Fruit fly (Drosophila melanogaster) whole organism, embryonic: ENCODE measurements around the gene CG6000.

ENCODE experiments used
- Ada2b ChIP-seq: fragments of 200-800 bp; sonication (Bioruptor generic); IDR thresholded peaks from 2 replicates; pipeline ENCODE4 v1.3.6; 2022; ENCODE audit warnings: missing biosample characterization, missing genetic modification characterization
- Atf6 ChIP-seq: fragments of 200-800 bp; sonication (Bioruptor generic); IDR thresholded peaks from 2 replicates; pipeline ENCODE4 v1.3.6; 2022; ENCODE audit warnings: missing biosample characterization, missing genetic modification characterization
- CG10274 ChIP-seq: fragments of 200-800 bp; sonication (Bioruptor generic); optimal IDR thresholded peaks from 3 replicates; lab custom pipeline; 2017; ENCODE audit warnings: missing biosample characterization, mild to moderate bottlenecking, missing genetic modification characterization
- CG10543 ChIP-seq: fragments of 200-800 bp; sonication (Bioruptor generic); optimal IDR thresholded peaks from 3 replicates; lab custom pipeline; 2017; ENCODE audit warnings: missing biosample characterization, mild to moderate bottlenecking, missing genetic modification characterization, moderate library complexity
- CG10959 ChIP-seq: fragments of 200-800 bp; sonication (Bioruptor generic); IDR thresholded peaks from 2 replicates; pipeline ENCODE4 v1.3.6; 2022; ENCODE audit warnings: missing biosample characterization, missing genetic modification characterization
- CG11398 ChIP-seq: fragments of 200-800 bp; sonication (Bioruptor generic); optimal IDR thresholded peaks from 2 replicates; lab custom pipeline; 2016; ENCODE audit warnings: missing biosample characterization, missing genetic modification characterization
- CG12769 ChIP-seq: fragments of 200-800 bp; sonication (Bioruptor generic); optimal IDR thresholded peaks from 2 replicates; lab custom pipeline; 2019; ENCODE audit warnings: missing biosample characterization, mild to moderate bottlenecking, missing genetic modification characterization, moderate library complexity
- CG12942 ChIP-seq: fragments of 200-800 bp; sonication (Bioruptor generic); optimal IDR thresholded peaks from 3 replicates; lab custom pipeline; 2016; ENCODE audit warnings: missing biosample characterization, missing genetic modification characterization
- CG14050 ChIP-seq: fragments of 200-800 bp; sonication (Bioruptor generic); IDR thresholded peaks from 3 replicates; pipeline ENCODE4 v1.3.6; 2022; ENCODE audit warnings: missing biosample characterization, missing genetic modification characterization
- CG14860 ChIP-seq: fragments of 200-800 bp; sonication (Bioruptor generic); IDR thresholded peaks from 3 replicates; pipeline ENCODE4 v1.3.6; 2022; ENCODE audit warnings: missing biosample characterization, missing genetic modification characterization; ENCODE audit not compliant: partially characterized antibody
- CG16779 ChIP-seq: fragments of 200-800 bp; sonication (Bioruptor generic); IDR thresholded peaks from 2 replicates; pipeline ENCODE4 v1.3.6; 2022; ENCODE audit warnings: missing biosample characterization, missing genetic modification characterization
- CG16863 ChIP-seq: fragments of 200-800 bp; sonication (Bioruptor generic); optimal IDR thresholded peaks from 3 replicates; lab custom pipeline; 2016; ENCODE audit warnings: missing biosample characterization, missing genetic modification characterization
- CG17802 ChIP-seq: fragments of 200-800 bp; sonication (Bioruptor generic); optimal IDR thresholded peaks from 2 replicates; lab custom pipeline; 2018; ENCODE audit warnings: missing biosample characterization, mild to moderate bottlenecking, missing genetic modification characterization, moderate library complexity
- CG2202 ChIP-seq: fragments of 200-800 bp; sonication (Bioruptor generic); optimal IDR thresholded peaks from 2 replicates; lab custom pipeline; 2018; ENCODE audit warnings: missing biosample characterization, mild to moderate bottlenecking, missing genetic modification characterization
- CG30403 ChIP-seq: fragments of 200-800 bp; sonication (Bioruptor generic); optimal IDR thresholded peaks from 3 replicates; lab custom pipeline; 2016; ENCODE audit warnings: missing biosample characterization, missing genetic modification characterization
- CG34224 ChIP-seq: fragments of 200-800 bp; sonication (Bioruptor generic); IDR thresholded peaks from 3 replicates; pipeline ENCODE4 v1.3.6; 2022; ENCODE audit warnings: missing biosample characterization, missing genetic modification characterization; ENCODE audit not compliant: partially characterized antibody
- CG4820 ChIP-seq: fragments of 200-800 bp; sonication (Bioruptor generic); optimal IDR thresholded peaks from 3 replicates; lab custom pipeline; 2016; ENCODE audit warnings: missing biosample characterization, missing genetic modification characterization
- CG6765 ChIP-seq: fragments of 200-800 bp; sonication (Bioruptor generic); optimal IDR thresholded peaks from 3 replicates; lab custom pipeline; 2017; ENCODE audit warnings: missing biosample characterization, mild to moderate bottlenecking, missing genetic modification characterization
- CG8478 ChIP-seq: fragments of >200 bp; optimal IDR thresholded peaks from 2 replicates; lab custom pipeline; 2018
- CTCF ChIP-seq: fragments of 200-800 bp; sonication (Bioruptor generic); optimal IDR thresholded peaks from 2 replicates; lab custom pipeline; 2017; ENCODE audit warnings: missing biosample characterization, mild to moderate bottlenecking, missing genetic modification characterization, moderate library complexity
- Drgx ChIP-seq: fragments of 200-800 bp; sonication (Bioruptor generic); IDR thresholded peaks from 2 replicates; pipeline ENCODE4 v1.3.6; 2022; ENCODE audit warnings: missing biosample characterization, missing genetic modification characterization
- Fer2 ChIP-seq: fragments of 200-800 bp; sonication (Bioruptor generic); optimal IDR thresholded peaks from 2 replicates; lab custom pipeline; 2018; ENCODE audit warnings: missing biosample characterization, mild to moderate bottlenecking, missing genetic modification characterization, moderate library complexity
- Hr78 ChIP-seq, 2 experiments: fragments of 200-800 bp in 1 of 2; fragments of >200 bp in 1 of 2; sonication (Bioruptor generic) in 1 of 2; optimal IDR thresholded peaks; 2 replicates each; lab custom pipeline; 2017 to 2019; ENCODE audit warnings: missing biosample characterization in 2 of 2, missing genetic modification characterization in 2 of 2, mild to moderate bottlenecking in 1 of 2, moderate library complexity in 1 of 2
- Meics ChIP-seq: fragments of 200-800 bp; sonication (Bioruptor generic); optimal IDR thresholded peaks from 2 replicates; lab custom pipeline; 2017; ENCODE audit warnings: missing biosample characterization, mild to moderate bottlenecking, missing genetic modification characterization
- Oli ChIP-seq: fragments of 200-800 bp; sonication (Bioruptor generic); optimal IDR thresholded peaks from 2 replicates; lab custom pipeline; 2018; ENCODE audit warnings: missing biosample characterization, mild to moderate bottlenecking, missing genetic modification characterization, moderate library complexity
- PHDP ChIP-seq: fragments of 200-800 bp; sonication (Bioruptor generic); optimal IDR thresholded peaks from 3 replicates; lab custom pipeline; 2018; ENCODE audit warnings: missing biosample characterization, mild to moderate bottlenecking, missing genetic modification characterization, moderate library complexity
- Pdp1 ChIP-seq, 2 experiments: fragments of 200-800 bp; sonication (Bioruptor generic); optimal IDR thresholded peaks; 3 replicates each; lab custom pipeline; 2016; ENCODE audit warnings: missing biosample characterization in 2 of 2, missing genetic modification characterization in 2 of 2, mild to moderate bottlenecking in 1 of 2, moderate library complexity in 1 of 2
- Rx ChIP-seq: fragments of 200-800 bp; sonication (Bioruptor generic); IDR thresholded peaks from 2 replicates; pipeline ENCODE4 v1.3.6; 2022; ENCODE audit warnings: missing biosample characterization, missing genetic modification characterization
- Scr ChIP-seq: fragments of 200-800 bp; sonication (Bioruptor generic); IDR thresholded peaks from 2 replicates; pipeline ENCODE4 v1.3.6; 2022; ENCODE audit warnings: missing biosample characterization, missing genetic modification characterization; ENCODE audit not compliant: partially characterized antibody
- abd-A ChIP-seq: fragments of 200-800 bp; sonication (Bioruptor generic); optimal IDR thresholded peaks from 3 replicates; lab custom pipeline; 2019; ENCODE audit warnings: missing biosample characterization, mild to moderate bottlenecking, missing genetic modification characterization, moderate library complexity
- ase ChIP-seq: fragments of 200-800 bp; sonication (Bioruptor generic); IDR thresholded peaks from 3 replicates; pipeline ENCODE4 v1.3.6; 2022; ENCODE audit warnings: missing biosample characterization, missing genetic modification characterization
- crol ChIP-seq: fragments of 200-800 bp; sonication (Bioruptor generic); IDR thresholded peaks from 2 replicates; pipeline ENCODE4 v1.3.6; 2022; ENCODE audit warnings: missing biosample characterization, missing genetic modification characterization
- dan ChIP-seq: fragments of 200-800 bp; sonication (Bioruptor generic); IDR thresholded peaks from 2 replicates; pipeline ENCODE4 v1.3.6; 2022; ENCODE audit warnings: missing biosample characterization, missing genetic modification characterization
- gem ChIP-seq: fragments of 200-800 bp; sonication (Bioruptor generic); optimal IDR thresholded peaks from 2 replicates; lab custom pipeline; 2019; ENCODE audit warnings: missing biosample characterization, mild to moderate bottlenecking, missing genetic modification characterization, moderate library complexity
- insv ChIP-seq, 2 experiments: fragments of 200-800 bp; sonication (Bioruptor generic); optimal IDR thresholded peaks; 3 replicates each; lab custom pipeline; 2016 to 2018; ENCODE audit warnings: missing biosample characterization in 2 of 2, missing genetic modification characterization in 2 of 2
- org-1 ChIP-seq: fragments of 200-800 bp; sonication (Bioruptor generic); optimal IDR thresholded peaks from 2 replicates; lab custom pipeline; 2017; ENCODE audit warnings: missing biosample characterization, missing genetic modification characterization
- pnt ChIP-seq: fragments of 200-800 bp; sonication (Bioruptor generic); optimal IDR thresholded peaks from 3 replicates; lab custom pipeline; 2016; ENCODE audit warnings: missing biosample characterization, missing genetic modification characterization
- schlank ChIP-seq: fragments of 200-800 bp; sonication (Bioruptor generic); optimal IDR thresholded peaks from 2 replicates; lab custom pipeline; 2018; ENCODE audit warnings: missing biosample characterization, mild to moderate bottlenecking, missing genetic modification characterization
- sd ChIP-seq: fragments of 200-800 bp; sonication (Bioruptor generic); optimal IDR thresholded peaks from 3 replicates; lab custom pipeline; 2018; ENCODE audit warnings: missing biosample characterization, mild to moderate bottlenecking, missing genetic modification characterization, moderate library complexity
- sr ChIP-seq: fragments of 200-800 bp; sonication (Bioruptor generic); IDR thresholded peaks from 3 replicates; pipeline ENCODE4 v1.3.6; 2022; ENCODE audit warnings: missing biosample characterization, missing genetic modification characterization
- sug ChIP-seq: fragments of 200-800 bp; optimal IDR thresholded peaks from 2 replicates; lab custom pipeline; 2019; ENCODE audit warnings: missing biosample characterization, mild to moderate bottlenecking, missing genetic modification characterization, moderate library complexity
- tio ChIP-seq: fragments of 200-800 bp; sonication (Bioruptor generic); optimal IDR thresholded peaks from 2 replicates; lab custom pipeline; 2017; ENCODE audit warnings: missing biosample characterization, missing genetic modification characterization, inconsistent platforms
- trh ChIP-seq: fragments of 200-800 bp; sonication (Bioruptor generic); optimal IDR thresholded peaks from 2 replicates; lab custom pipeline; 2016; ENCODE audit warnings: missing biosample characterization, missing genetic modification characterization
- twi ChIP-seq: fragments of 200-800 bp; optimal IDR thresholded peaks from 2 replicates; lab custom pipeline; 2019; ENCODE audit warnings: missing biosample characterization, mild to moderate bottlenecking, missing genetic modification characterization, moderate library complexity
- zf30C ChIP-seq: fragments of 200-800 bp; sonication (Bioruptor generic); optimal IDR thresholded peaks from 3 replicates; lab custom pipeline; 2018; ENCODE audit warnings: missing biosample characterization, mild to moderate bottlenecking, missing genetic modification characterization

The CG6000 gene

dm6 chr3R:24010637-24011214 lies 43.5 kb upstream of the CG6000 start (continued):
- no peak for TF ChIP-seq schlank (tag; lab: Kevin White, UChicago)
- no peak for TF ChIP-seq trh (GFP tag; lab: Kevin White, UChicago)
- TF ChIP-seq pnt (GFP tag; lab: Kevin White, UChicago): no peak
- peak; percentile 74 for TF ChIP-seq Drgx
- TF ChIP-seq CG10959: no peak
- no peak for TF ChIP-seq CG4820 (GFP tag; lab: Kevin White, UChicago)
- TF ChIP-seq PHDP (tag; lab: Kevin White, UChicago): peak; percentile 66
- peak; percentile 50 for TF ChIP-seq CG30403 (GFP tag; lab: Kevin White, UChicago)
- TF ChIP-seq Fer2 (tag; lab: Kevin White, UChicago): peak; percentile 13
- peak; percentile 78 for TF ChIP-seq Ada2b (GFP tag; lab: Robert Waterston, UW)
- peak; percentile 76 for TF ChIP-seq Atf6
- no peak for TF ChIP-seq Rx (GFP tag; lab: Robert Waterston, UW)
- no peak for TF ChIP-seq CG14860
- peak; percentile 9 for TF ChIP-seq sug (tag; lab: Kevin White, UChicago)
- TF ChIP-seq dan (GFP tag; lab: Robert Waterston, UW): no peak
- peak; percentile 74 for TF ChIP-seq gem (tag; lab: Kevin White, UChicago)
- TF ChIP-seq CG16779 (GFP tag; lab: Robert Waterston, UW): no peak
- TF ChIP-seq Scr (GFP tag; lab: Robert Waterston, UW): no peak
- no peak for TF ChIP-seq CG2202
- TF ChIP-seq Meics: peak; percentile 69
- TF ChIP-seq Oli (tag; lab: Kevin White, UChicago): peak; percentile 54
- no peak for TF ChIP-seq CG8478
- peak; percentile 36 for TF ChIP-seq CG12942 (GFP tag; lab: Kevin White, UChicago)
- TF ChIP-seq Hr78 (GFP tag; optimal IDR thresholded peaks at IDR 0.05; lab: Kevin White, UChicago): peak in 1 of 2 experiments; percentile 43
- TF ChIP-seq tio (GFP tag; lab: Kevin White, UChicago): no peak
- no peak for TF ChIP-seq insv (GFP tag; optimal IDR thresholded peaks at IDR 0.05; lab: Kevin White, UChicago)
- peak; percentile 8 for TF ChIP-seq zf30C (GFP tag; lab: Kevin White, UChicago)
- peak; percentile 41; the same call in 2 of the 3 replicates for TF ChIP-seq CG14050 (GFP tag; lab: Robert Waterston, UW)
- no peak for TF ChIP-seq abd-A (tag; lab: Kevin White, UChicago)
- TF ChIP-seq CG6765: no peak
- peak; percentile 53 for TF ChIP-seq org-1 (GFP tag; lab: Kevin White, UChicago)
- TF ChIP-seq CG17802 (tag; lab: Kevin White, UChicago): no peak

dm6 chr3R:24012038-24012693 lies 42.0 kb upstream of the CG6000 start:
- TF ChIP-seq CG12769 (tag; lab: Kevin White, UChicago) (peak; percentile 68), CG16863 (GFP tag; lab: Kevin White, UChicago) (no peak), sd (tag; lab: Kevin White, UChicago) (peak; percentile 89), CG10274 (GFP tag; lab: Kevin White, UChicago) (no peak), crol (GFP tag; lab: Robert Waterston, UW) (peak; percentile 53), CG10543 (GFP tag; lab: Kevin White, UChicago) (peak; percentile 59), sr (0 out of 3 replicates have a peak, but pooled peaks have one; percentile 39), CG11398 (GFP tag; lab: Kevin White, UChicago) (no peak), Pdp1 (GFP tag; optimal IDR thresholded peaks at IDR 0.05; lab: Kevin White, UChicago) (peak in 1 of 2 experiments; percentile 5), CTCF (GFP tag; lab: Kevin White, UChicago) (no peak), CG34224 (GFP tag; lab: Robert Waterston, UW) (no peak), ase (GFP tag; lab: Robert Waterston, UW) (no peak), twi (tag; lab: Kevin White, UChicago) (peak; percentile 92), abd-A (tag; lab: Kevin White, UChicago) (peak; percentile 77)
